Worm (Caenorhabditis elegans) whole organism, L4/young adult: ENCODE data around the gene cki-1.

Experiments used
- W03F9.2 ChIP-seq: fragments of 150-350 bp; optimal IDR thresholded peaks from 2 replicates; lab custom pipeline; 2014; ENCODE audit warnings: missing biosample characterization, missing genetic modification characterization
- dao-5 ChIP-seq: sonication (generic microtip); optimal IDR thresholded peaks from 2 replicates; lab custom pipeline; 2016; ENCODE audit warnings: missing genotype, missing genetic modification characterization, moderate library complexity, missing compliant biosample characterization
- him-1 ChIP-seq: sonication (generic microtip); optimal IDR thresholded peaks from 2 replicates; lab custom pipeline; 2016; ENCODE audit warnings: missing genotype, missing genetic modification reagents, missing genetic modification characterization, missing compliant biosample characterization

The cki-1 gene

ce11 chrII:7857485-7858010, 46.5 kb downstream of the cki-1 start, which contains the start of the genes cec-3 and T09A5.15:
Gene cec-3 (minus strand): TSS chrII:7857600.
Gene T09A5.15 (plus strand): TSS chrII:7857960.
- TF ChIP-seq W03F9.2 (tag; lab: Kevin White, UChicago), result peak; percentile 4
- no peak for TF ChIP-seq dao-5 (tag; lab: Kevin White, UChicago)

- TF ChIP-seq W03F9.2 (tag; lab: Kevin White, UChicago), result no peak
- no peak for TF ChIP-seq dao-5 (tag; lab: Kevin White, UChicago)
- no peak for TF ChIP-seq him-1 (tag; lab: Kevin White, UChicago)
Observed at ce11 chrII:7858101-7858500, 47.1 kb downstream of the cki-1 start, which contains the start of gene sds-22. Gene sds-22 (plus strand): TSS chrII:7858401.

DNA sequence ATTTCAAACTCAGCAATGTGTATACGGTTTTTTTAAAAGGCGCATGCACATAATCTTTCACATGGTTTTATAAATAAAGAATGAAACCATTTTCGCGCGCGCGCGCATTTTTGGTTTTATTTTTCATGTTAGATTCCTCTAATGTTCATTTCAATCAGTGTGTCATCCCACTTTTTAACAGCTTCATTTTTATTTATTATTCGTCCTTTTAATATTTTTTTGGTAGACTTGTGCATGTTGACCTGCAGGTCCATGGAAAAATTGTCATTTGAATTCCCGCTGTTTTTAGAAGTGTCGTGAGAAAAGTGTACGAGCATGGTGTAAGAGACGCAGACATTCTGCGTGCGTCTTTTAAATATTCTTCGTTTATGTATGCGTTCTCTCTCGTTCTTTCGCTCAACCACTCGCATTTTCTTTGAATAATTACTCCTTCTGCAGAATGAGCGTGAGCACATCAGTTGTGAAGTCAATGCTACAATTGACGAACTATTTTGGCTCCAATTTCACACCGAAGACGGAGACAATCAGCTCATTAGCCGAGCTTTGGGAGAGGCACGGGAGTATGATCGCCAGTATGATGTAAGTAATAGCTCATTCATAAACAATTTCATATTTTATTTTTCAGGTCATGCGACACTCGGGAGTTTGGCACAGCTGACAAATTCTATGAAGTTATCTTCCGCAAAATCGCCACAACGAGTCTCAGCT, 49.3 kb downstream of the cki-1 start, which contains the start of gene lin-5:
TSS of gene lin-5 (plus strand) at position 354 of the 708 bp plus-strand sequence.
- TF ChIP-seq him-1 (tag; lab: Kevin White, UChicago) (no peak), dao-5 (tag; lab: Kevin White, UChicago) (no peak), W03F9.2 (tag; lab: Kevin White, UChicago) (peak; percentile 68)
